Worm (Caenorhabditis elegans) whole organism, late embryonic: ENCODE measurements around the gene T14G8.4.

ENCODE experiments used
- T23F11.4 ChIP-seq: fragments of 200-800 bp; sonication (Bioruptor generic); optimal IDR thresholded peaks from 2 replicates; lab custom pipeline; 2018; ENCODE audit warnings: mild to moderate bottlenecking, missing genetic modification characterization, missing compliant biosample characterization
- ceh-30 ChIP-seq: fragments of 150-350 bp; optimal IDR thresholded peaks from 2 replicates; lab custom pipeline; 2014; ENCODE audit warnings: missing biosample characterization, missing genetic modification characterization
- ceh-31 ChIP-seq: sonication (generic microtip); optimal IDR thresholded peaks from 2 replicates; lab custom pipeline; 2016; ENCODE audit warnings: missing genetic modification characterization, missing compliant biosample characterization
- dve-1 ChIP-seq: sonication (generic microtip); optimal IDR thresholded peaks from 2 replicates; lab custom pipeline; 2017; ENCODE audit warnings: antibody characterized with exemption, mild to moderate bottlenecking, missing genetic modification characterization, missing compliant biosample characterization
- ets-4 ChIP-seq: sonication (generic microtip); optimal IDR thresholded peaks from 2 replicates; lab custom pipeline; 2016; ENCODE audit warnings: missing genetic modification characterization, missing compliant biosample characterization
- fkh-10 ChIP-seq: fragments of 150-350 bp; optimal IDR thresholded peaks from 2 replicates; lab custom pipeline; 2014; ENCODE audit warnings: missing biosample characterization, missing genetic modification reagents, missing genetic modification characterization
- nhr-11 ChIP-seq: fragments of 150-350 bp; optimal IDR thresholded peaks from 2 replicates; lab custom pipeline; 2014; ENCODE audit warnings: missing biosample characterization, missing genetic modification characterization
- nhr-232 ChIP-seq: sonication (generic microtip); optimal IDR thresholded peaks from 2 replicates; lab custom pipeline; 2016; ENCODE audit warnings: missing genetic modification characterization, missing compliant biosample characterization
- pag-3 ChIP-seq: sonication (generic microtip); optimal IDR thresholded peaks from 2 replicates; lab custom pipeline; 2016; ENCODE audit warnings: missing compliant biosample characterization, missing genetic modification characterization, borderline replicate concordance
- pax-1 ChIP-seq: fragments of 150-350 bp; optimal IDR thresholded peaks from 2 replicates; lab custom pipeline; 2014; ENCODE audit warnings: missing biosample characterization, missing genetic modification characterization
- rnt-1 ChIP-seq: sonication (generic microtip); optimal IDR thresholded peaks from 2 replicates; lab custom pipeline; 2016; ENCODE audit warnings: missing genetic modification characterization, missing compliant biosample characterization
- unc-3 ChIP-seq, 2 experiments: fragments of 200-800 bp in 1 of 2; sonication (Bioruptor generic) in 1 of 2; sonication (generic microtip) in 1 of 2; conservative IDR thresholded peaks in 1 of 2; optimal IDR thresholded peaks in 1 of 2; 2 replicates each; pipeline versions ENCODE4 v1.3.6 to Lab custom; 2016 to 2022; ENCODE audit warnings: missing compliant biosample characterization in 2 of 2, missing genetic modification characterization in 2 of 2, missing genetic modification reagents in 1 of 2
- unc-86 ChIP-seq: sonication (generic microtip); optimal IDR thresholded peaks from 2 replicates; lab custom pipeline; 2016; ENCODE audit warnings: missing genetic modification characterization, missing compliant biosample characterization

ce11 chrX:12889837-12890449 is 26.2 kb upstream of the T14G8.4 start:
- TF ChIP-seq pax-1 (tag; lab: Kevin White, UChicago) (no peak), fkh-10 (GFP tag; lab: Kevin White, UChicago) (no peak), ets-4 (tag; lab: Kevin White, UChicago) (peak; percentile 67), unc-3 (GFP tag; conservative IDR thresholded peaks at IDR 0.05; lab: Robert Waterston, UW) (peak; percentile 63), unc-3 (tag; optimal IDR thresholded peaks at IDR 0.05; lab: Kevin White, UChicago) (peak; percentile 64), T23F11.4 (GFP tag; lab: Kevin White, UChicago) (peak; percentile 52), nhr-232 (peak; percentile 69), ceh-30 (no peak), dve-1 (tag; lab: Kevin White, UChicago) (peak; percentile 32), pag-3 (no peak), rnt-1 (tag; lab: Kevin White, UChicago) (peak; percentile 52), nhr-11 (tag; lab: Kevin White, UChicago) (no peak), ceh-31 (tag; lab: Kevin White, UChicago) (peak; percentile 53), unc-86 (tag; lab: Kevin White, UChicago) (peak; percentile 82)
